Worm (Caenorhabditis elegans) whole organism, L4 larva: Measurements from ENCODE around the gene sre-13.

Experiments used
- T26A8.4 ChIP-seq: fragments of 200-800 bp; sonication (Bioruptor generic); IDR thresholded peaks from 2 replicates; pipeline ENCODE4 v1.3.6; 2022; ENCODE audit warnings: missing genetic modification characterization, missing compliant biosample characterization
- ama-1 ChIP-seq: fragments of 150-350 bp; optimal IDR thresholded peaks from 2 replicates; lab custom pipeline; 2014; ENCODE audit warnings: inconsistent platforms, mixed read lengths
- lin-1 ChIP-seq: fragments of 200-800 bp; sonication (Bioruptor generic); IDR thresholded peaks from 2 replicates; pipeline ENCODE4 v1.3.6; 2022; ENCODE audit warnings: missing genetic modification reagents, missing genetic modification characterization, missing compliant biosample characterization
- lin-13 ChIP-seq: fragments of 150-350 bp; optimal IDR thresholded peaks from 2 replicates; lab custom pipeline; 2014; ENCODE audit warnings: missing biosample characterization, missing genetic modification reagents, missing genetic modification characterization
- lin-39 ChIP-seq: fragments of 150-350 bp; optimal IDR thresholded peaks from 2 replicates; lab custom pipeline; 2014; ENCODE audit warnings: missing biosample characterization, missing genetic modification reagents, missing genetic modification characterization
- mep-1 ChIP-seq: fragments of 150-350 bp; sonication (generic microtip); optimal IDR thresholded peaks from 3 replicates; lab custom pipeline; 2014; ENCODE audit warnings: missing biosample characterization, missing genetic modification characterization
- nhr-25 ChIP-seq: sonication (generic microtip); optimal IDR thresholded peaks from 2 replicates; lab custom pipeline; 2017; ENCODE audit warnings: missing genetic modification characterization, mild to moderate bottlenecking, missing compliant biosample characterization, antibody characterized with exemption, moderate library complexity, borderline replicate concordance; ENCODE audit not compliant: insufficient read depth
- nhr-28 ChIP-seq: fragments of 150-350 bp; optimal IDR thresholded peaks from 2 replicates; lab custom pipeline; 2014; ENCODE audit warnings: missing biosample characterization, missing genetic modification characterization
- saeg-2 ChIP-seq: fragments of 200-800 bp; sonication (Bioruptor generic); IDR thresholded peaks from 2 replicates; pipeline ENCODE4 v1.3.6; 2022; ENCODE audit warnings: missing genetic modification reagents, missing genetic modification characterization, missing compliant biosample characterization
- unc-39 ChIP-seq: sonication (generic microtip); optimal IDR thresholded peaks from 2 replicates; lab custom pipeline; 2017; ENCODE audit warnings: missing biosample characterization, missing genetic modification characterization

- no peak for TF ChIP-seq unc-39 (tag; lab: Kevin White, UChicago)
- no peak for TF ChIP-seq lin-1
- TF ChIP-seq lin-39: no peak
- TF ChIP-seq ama-1 (lab: Kevin White, UChicago): peak; percentile 59
- TF ChIP-seq lin-13 (GFP tag; lab: Kevin White, UChicago): no peak
- TF ChIP-seq nhr-25 (tag; lab: Kevin White, UChicago): no peak
- no peak for TF ChIP-seq mep-1
- no peak for TF ChIP-seq nhr-28
- TF ChIP-seq saeg-2: no peak
- TF ChIP-seq T26A8.4 (GFP tag; lab: Robert Waterston, UW): no peak
Measured at ce11 chrII:14604261-14604660, 32.4 kb downstream of the sre-13 start.
